Fruit fly (Drosophila melanogaster): ENCODE measurements around the gene alpha-Est5.

The alpha-Est5 gene

DNA sequence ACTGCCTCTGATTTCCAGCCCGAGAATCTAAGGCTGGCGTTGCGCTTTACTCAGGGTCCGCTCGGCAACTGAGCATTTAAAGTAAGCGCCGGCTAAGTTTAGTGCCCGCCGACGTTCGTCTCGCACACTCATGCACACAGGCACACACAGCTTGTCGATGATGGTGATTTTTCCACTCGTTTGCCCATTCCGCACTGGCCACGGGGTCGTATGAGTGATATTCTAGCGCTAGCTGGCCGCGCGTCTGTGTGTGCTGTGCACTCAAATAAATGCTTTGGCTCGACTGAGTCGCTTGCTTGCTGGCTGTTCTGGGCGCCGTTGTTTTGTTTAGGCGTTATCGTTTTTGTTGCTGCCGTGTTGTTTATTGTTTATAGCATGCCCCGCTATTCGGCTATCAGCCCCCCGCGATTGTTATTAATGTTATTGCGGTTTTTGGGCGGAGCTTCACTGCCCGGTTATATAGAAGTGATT, 20.6 kb downstream of the alpha-Est5 start, which contains the start of gene alpha-Est8 (continued):
- TF ChIP-seq mld (GFP tag; IDR thresholded peaks at IDR 0.05; ENCODE audit: partially characterized antibody), result no peak
- TF ChIP-seq dpn (GFP tag; optimal IDR thresholded peaks at IDR 0.05), result no peak
- peak; percentile 62 for TF ChIP-seq CG13894 (tag; optimal IDR thresholded peaks at IDR 0.05)
- no peak for TF ChIP-seq gt (GFP tag; IDR thresholded peaks at IDR 0.05)
- no peak for TF ChIP-seq Oli (tag; optimal IDR thresholded peaks at IDR 0.05)
- TF ChIP-seq CG6854 (GFP tag; optimal IDR thresholded peaks at IDR 0.05), result peak; percentile 2
- TF ChIP-seq HLH3B (GFP tag; IDR thresholded peaks at IDR 0.05), result no peak
- no peak for TF ChIP-seq gfzf (GFP tag; optimal IDR thresholded peaks at IDR 0.05)
- no peak for TF ChIP-seq Camta (GFP tag; optimal IDR thresholded peaks at IDR 0.05)
- TF ChIP-seq CG7556 (GFP tag; optimal IDR thresholded peaks at IDR 0.05), result no peak
- no peak for TF ChIP-seq sob (GFP tag; IDR thresholded peaks at IDR 0.05)
- no peak for TF ChIP-seq Dref (GFP tag; IDR thresholded peaks at IDR 0.05)
- TF ChIP-seq CG10462 (GFP tag; optimal IDR thresholded peaks at IDR 0.05), result no peak
- no peak for TF ChIP-seq CG9215 (GFP tag; IDR thresholded peaks at IDR 0.05)
- no peak for TF ChIP-seq CG43689 (GFP tag; IDR thresholded peaks at IDR 0.05)
- TF ChIP-seq Hr78 (GFP tag; optimal IDR thresholded peaks at IDR 0.05), result no peak
- peak; percentile 3 for TF ChIP-seq CG3995 (GFP tag; optimal IDR thresholded peaks at IDR 0.05)
- peak; percentile 41 for TF ChIP-seq sens (GFP tag)
- TF ChIP-seq lola (GFP tag; optimal IDR thresholded peaks at IDR 0.05), result no peak
- TF ChIP-seq zen (tag; optimal IDR thresholded peaks at IDR 0.05), result no peak
- TF ChIP-seq ATbp (GFP tag; optimal IDR thresholded peaks at IDR 0.05), result no peak
- TF ChIP-seq Hsf (GFP tag; optimal IDR thresholded peaks at IDR 0.05), result no peak
- peak; percentile 84 for TF ChIP-seq CG34376 (GFP tag; optimal IDR thresholded peaks at IDR 0.05)
- peak; percentile 100 for TF ChIP-seq sug (tag; optimal IDR thresholded peaks at IDR 0.05)
- TF ChIP-seq CG12299 (tag; optimal IDR thresholded peaks at IDR 0.05), result peak; percentile 15
- TF ChIP-seq Hmr (GFP tag; optimal IDR thresholded peaks at IDR 0.05), result peak; percentile 40
- peak; percentile 32 for TF ChIP-seq CG18599 (GFP tag; optimal IDR thresholded peaks at IDR 0.05)
- no peak for TF ChIP-seq ro (GFP tag; IDR thresholded peaks at IDR 0.05)
- peak; percentile 88 for TF ChIP-seq Hey (tag; optimal IDR thresholded peaks at IDR 0.05)
- no peak for TF ChIP-seq fru (optimal IDR thresholded peaks at IDR 0.05)
- no peak for TF ChIP-seq CG12391 (tag; optimal IDR thresholded peaks at IDR 0.05)
- peak; percentile 3 for TF ChIP-seq Meics (GFP tag; optimal IDR thresholded peaks at IDR 0.05)
- peak; percentile 32; the same call in 1 of the 2 replicates for TF ChIP-seq inv (GFP tag; IDR thresholded peaks at IDR 0.05; ENCODE audit: partially characterized antibody)
- TF ChIP-seq Spps (tag; optimal IDR thresholded peaks at IDR 0.05), result no peak
- TF ChIP-seq CG2199 (GFP tag; IDR thresholded peaks at IDR 0.05), result 0 out of 3 replicates have a peak, but pooled peaks have one; percentile 55
- TF ChIP-seq lab (GFP tag; optimal IDR thresholded peaks at IDR 0.05), result peak; percentile 52
- no peak for TF ChIP-seq Bteb2 (GFP tag; optimal IDR thresholded peaks at IDR 0.05)
- TF ChIP-seq disco-r (GFP tag; optimal IDR thresholded peaks at IDR 0.05), result no peak
- no peak for TF ChIP-seq HmgD (GFP tag; optimal IDR thresholded peaks at IDR 0.05)
- TF ChIP-seq Adf1 (GFP tag; IDR thresholded peaks at IDR 0.05), result peak; percentile 63; the same call in 1 of the 2 replicates
- TF ChIP-seq sd (tag; optimal IDR thresholded peaks at IDR 0.05), result peak; percentile 77
- peak; percentile 63 for TF ChIP-seq HmgZ (tag; optimal IDR thresholded peaks at IDR 0.05)
- no peak for TF ChIP-seq zfh1 (GFP tag; IDR thresholded peaks at IDR 0.05)
- no peak for TF ChIP-seq chif (GFP tag; optimal IDR thresholded peaks at IDR 0.05)
- TF ChIP-seq CG15269 (tag; optimal IDR thresholded peaks at IDR 0.05), result peak; percentile 32
- TF ChIP-seq bcd (GFP tag; optimal IDR thresholded peaks at IDR 0.05), result no peak
- TF ChIP-seq sima (GFP tag; optimal IDR thresholded peaks at IDR 0.05), result no peak
- no peak for TF ChIP-seq Hr39 (optimal IDR thresholded peaks at IDR 0.05)
- TF ChIP-seq crp (GFP tag; optimal IDR thresholded peaks at IDR 0.05), result no peak
- peak in 1 of 2 experiments; percentile 9 for TF ChIP-seq Pdp1 (GFP tag; optimal IDR thresholded peaks at IDR 0.05)
- no peak for TF ChIP-seq Nf-YC (tag; optimal IDR thresholded peaks at IDR 0.05)
